Fruit fly (Drosophila melanogaster): Measurements from ENCODE around the gene CG18823.

CG18823 gene

dm6 chrX:947450-948284 lies 42.7 kb upstream of the CG18823 start, which contains the start of gene CG3699 (continued):
- TF ChIP-seq pzg (GFP tag; optimal IDR thresholded peaks at IDR 0.05) (no peak), CG11695 (GFP tag; IDR thresholded peaks at IDR 0.05) (peak; percentile 44; the same call in 1 of the 3 replicates), HLH3B (GFP tag; IDR thresholded peaks at IDR 0.05) (no peak), CG13424 (tag; optimal IDR thresholded peaks at IDR 0.05) (peak; percentile 58), zfh2 (GFP tag; optimal IDR thresholded peaks at IDR 0.05) (peak; percentile 47), CG34422 (GFP tag; IDR thresholded peaks at IDR 0.05) (no peak), CG2199 (GFP tag; IDR thresholded peaks at IDR 0.05) (no peak), grn (GFP tag; optimal IDR thresholded peaks at IDR 0.05) (peak; percentile 8), CG9817 (tag; optimal IDR thresholded peaks at IDR 0.05) (peak; percentile 35), CG14014 (GFP tag; IDR thresholded peaks at IDR 0.05) (peak; percentile 46; the same call in 1 of the 2 replicates), CG10979 (tag; optimal IDR thresholded peaks at IDR 0.05) (peak; percentile 2), al (GFP tag; IDR thresholded peaks at IDR 0.05) (peak; percentile 32; the same call in 1 of the 2 replicates), NfI (GFP tag; optimal IDR thresholded peaks at IDR 0.05) (peak; percentile 31), gro (GFP tag; optimal IDR thresholded peaks at IDR 0.05) (peak; percentile 20), bab2 (GFP tag; optimal IDR thresholded peaks at IDR 0.05) (no peak), Chrac-16 (GFP tag; optimal IDR thresholded peaks at IDR 0.05) (no peak), Ets65A (GFP tag) (peak; percentile 86), da (GFP tag; optimal IDR thresholded peaks at IDR 0.05) (no peak), cwo (GFP tag; optimal IDR thresholded peaks at IDR 0.05) (peak; percentile 64), D19B (GFP tag; optimal IDR thresholded peaks at IDR 0.05) (peak; percentile 12), Hand (GFP tag; optimal IDR thresholded peaks at IDR 0.05) (peak; percentile 27), dpn (GFP tag; optimal IDR thresholded peaks at IDR 0.05) (peak; percentile 30 to 33), CG17385 (GFP tag; optimal IDR thresholded peaks at IDR 0.05) (peak; percentile 43), org-1 (GFP tag; optimal IDR thresholded peaks at IDR 0.05) (peak; percentile 19), ssp (GFP tag; IDR thresholded peaks at IDR 0.05) (no peak), HLHmδ (GFP tag; optimal IDR thresholded peaks at IDR 0.05) (no peak), Xrp1 (GFP tag; IDR thresholded peaks at IDR 0.05) (no peak; the same call in 1 of the 2 replicates), HmgZ (tag; optimal IDR thresholded peaks at IDR 0.05) (peak; percentile 1), CG2678 (tag; optimal IDR thresholded peaks at IDR 0.05) (peak; percentile 77), CG4730 (GFP tag; IDR thresholded peaks at IDR 0.05) (no peak), CG15479 (GFP tag; optimal IDR thresholded peaks at IDR 0.05) (no peak), CG3847 (GFP tag; IDR thresholded peaks at IDR 0.05) (0 out of 2 replicates have a peak, but pooled peaks have one; percentile 6), Sox100B (GFP tag; optimal IDR thresholded peaks at IDR 0.05) (no peak), CG8924 (tag; optimal IDR thresholded peaks at IDR 0.05) (peak; percentile 51), CG9215 (GFP tag; IDR thresholded peaks at IDR 0.05) (peak; percentile 26; the same call in 1 of the 2 replicates), CG1602 (GFP tag; optimal IDR thresholded peaks at IDR 0.05) (no peak), CG30403 (GFP tag; optimal IDR thresholded peaks at IDR 0.05) (peak; percentile 58), dmrt99B (tag; optimal IDR thresholded peaks at IDR 0.05) (peak; percentile 45), emc (GFP tag; optimal IDR thresholded peaks at IDR 0.05) (no peak), bcd (GFP tag; optimal IDR thresholded peaks at IDR 0.05) (peak; percentile 30), ATbp (GFP tag; optimal IDR thresholded peaks at IDR 0.05) (no peak), CkIIα-i1 (GFP tag; IDR thresholded peaks at IDR 0.05) (no peak), CG18619 (GFP tag; optimal IDR thresholded peaks at IDR 0.05) (peak; percentile 43), CG17568 (GFP tag; optimal IDR thresholded peaks at IDR 0.05) (no peak), Blimp-1 (GFP tag; optimal IDR thresholded peaks at IDR 0.05) (peak; percentile 26), lab (GFP tag; optimal IDR thresholded peaks at IDR 0.05) (peak; percentile 67), sd (tag; optimal IDR thresholded peaks at IDR 0.05) (peak; percentile 73), pum (GFP tag; optimal IDR thresholded peaks at IDR 0.05) (no peak), CG10209 (GFP tag; optimal IDR thresholded peaks at IDR 0.05) (peak; percentile 52)
